Fruit fly (Drosophila melanogaster) whole organism, embryonic: Measurements from ENCODE around the gene CG31875.

Source experiments
- Atf6 ChIP-seq: fragments of 200-800 bp; sonication (Bioruptor generic); IDR thresholded peaks from 2 replicates; pipeline ENCODE4 v1.3.6; 2022; ENCODE audit warnings: missing biosample characterization, missing genetic modification characterization
- BEAF-32 ChIP-seq: fragments of 200-800 bp; sonication (Bioruptor generic); optimal IDR thresholded peaks from 3 replicates; lab custom pipeline; 2017; ENCODE audit warnings: missing biosample characterization, missing genetic modification characterization, mild to moderate bottlenecking, moderate library complexity, missing genetic modification reagents
- BtbVII ChIP-seq: fragments of 200-800 bp; sonication (Bioruptor generic); optimal IDR thresholded peaks from 3 replicates; lab custom pipeline; 2017; ENCODE audit warnings: missing biosample characterization, mild to moderate bottlenecking, missing genetic modification characterization
- CG10462 ChIP-seq: fragments of 200-800 bp; sonication (Bioruptor generic); optimal IDR thresholded peaks from 2 replicates; lab custom pipeline; 2016; ENCODE audit warnings: missing biosample characterization, missing genetic modification characterization
- CG11695 ChIP-seq: fragments of 200-800 bp; sonication (Bioruptor generic); IDR thresholded peaks from 3 replicates; pipeline ENCODE4 v1.3.6; 2022; ENCODE audit warnings: missing biosample characterization, missing genetic modification characterization
- CG14014 ChIP-seq: fragments of 200-800 bp; sonication (Bioruptor generic); IDR thresholded peaks from 2 replicates; pipeline ENCODE4 v1.3.6; 2022; ENCODE audit warnings: missing biosample characterization, missing genetic modification characterization
- CG14050 ChIP-seq: fragments of 200-800 bp; sonication (Bioruptor generic); IDR thresholded peaks from 3 replicates; pipeline ENCODE4 v1.3.6; 2022; ENCODE audit warnings: missing biosample characterization, missing genetic modification characterization
- CG1529 ChIP-seq: fragments of 200-800 bp; sonication (Bioruptor generic); optimal IDR thresholded peaks from 3 replicates; lab custom pipeline; 2018; ENCODE audit warnings: missing biosample characterization, missing genetic modification characterization
- CG1603 ChIP-seq: fragments of 200-800 bp; sonication (Bioruptor generic); optimal IDR thresholded peaks from 2 replicates; lab custom pipeline; 2019; ENCODE audit warnings: missing biosample characterization, mild to moderate bottlenecking, missing genetic modification characterization, moderate library complexity
- CG1647 ChIP-seq: fragments of 200-800 bp; sonication (Bioruptor generic); optimal IDR thresholded peaks from 3 replicates; lab custom pipeline; 2016; ENCODE audit warnings: missing biosample characterization, missing genetic modification characterization
- CG17186 ChIP-seq: fragments of 200-800 bp; sonication (Bioruptor generic); optimal IDR thresholded peaks from 3 replicates; lab custom pipeline; 2017; ENCODE audit warnings: missing biosample characterization, missing genetic modification reagents, missing genetic modification characterization
- CG17359 ChIP-seq: fragments of 200-800 bp; sonication (Bioruptor generic); optimal IDR thresholded peaks from 3 replicates; lab custom pipeline; 2018; ENCODE audit warnings: missing biosample characterization, mild to moderate bottlenecking, missing genetic modification characterization, moderate library complexity
- CG17612 ChIP-seq: fragments of 200-800 bp; sonication (Bioruptor generic); IDR thresholded peaks from 2 replicates; pipeline ENCODE4 v1.3.6; 2022; ENCODE audit warnings: missing biosample characterization, missing genetic modification characterization
- CG1832 ChIP-seq: fragments of 200-800 bp; sonication (Bioruptor generic); optimal IDR thresholded peaks from 2 replicates; lab custom pipeline; 2017; ENCODE audit warnings: missing biosample characterization, mild to moderate bottlenecking, missing genetic modification characterization, inconsistent platforms
- CG2129 ChIP-seq: fragments of 200-800 bp; sonication (Bioruptor generic); IDR thresholded peaks from 2 replicates; pipeline ENCODE4 v1.3.6; 2022; ENCODE audit warnings: missing biosample characterization, missing genetic modification characterization; ENCODE audit not compliant: partially characterized antibody
- CG2202 ChIP-seq: fragments of 200-800 bp; sonication (Bioruptor generic); optimal IDR thresholded peaks from 2 replicates; lab custom pipeline; 2018; ENCODE audit warnings: missing biosample characterization, mild to moderate bottlenecking, missing genetic modification characterization
- CG4617 ChIP-seq: fragments of 200-800 bp; sonication (Bioruptor generic); optimal IDR thresholded peaks from 3 replicates; lab custom pipeline; 2016; ENCODE audit warnings: missing biosample characterization, missing genetic modification characterization, borderline replicate concordance
- CG5953 ChIP-seq: fragments of 200-800 bp; sonication (Bioruptor generic); IDR thresholded peaks from 2 replicates; pipeline ENCODE4 v1.3.6; 2022; ENCODE audit warnings: missing biosample characterization, missing genetic modification characterization
- CG6689 ChIP-seq: fragments of 200-800 bp; sonication (Bioruptor generic); IDR thresholded peaks from 2 replicates; pipeline ENCODE4 v1.3.6; 2022; ENCODE audit warnings: missing biosample characterization, missing genetic modification characterization
- CG6854 ChIP-seq: fragments of 200-800 bp; sonication (Bioruptor generic); optimal IDR thresholded peaks from 3 replicates; lab custom pipeline; 2017; ENCODE audit warnings: missing biosample characterization, mild to moderate bottlenecking, missing genetic modification characterization
- CG9609 ChIP-seq: fragments of 200-800 bp; sonication (Bioruptor generic); optimal IDR thresholded peaks from 3 replicates; lab custom pipeline; 2016; ENCODE audit warnings: missing biosample characterization, missing genetic modification characterization
- CG9876 ChIP-seq: fragments of 200-800 bp; sonication (Bioruptor generic); optimal IDR thresholded peaks from 2 replicates; lab custom pipeline; 2016; ENCODE audit warnings: missing biosample characterization, missing genetic modification characterization
- CoRest ChIP-seq: fragments of 200-800 bp; sonication (Bioruptor generic); optimal IDR thresholded peaks from 3 replicates; lab custom pipeline; 2018; ENCODE audit warnings: missing biosample characterization, mild to moderate bottlenecking, missing genetic modification characterization, moderate library complexity
- Dfd ChIP-seq, 2 experiments: fragments of >200 bp; optimal IDR thresholded peaks; 2 replicates each; lab custom pipeline; 2017; ENCODE audit warnings: missing biosample characterization in 2 of 2, missing genetic modification characterization in 2 of 2
- E2f2 ChIP-seq: fragments of 200-800 bp; sonication (Bioruptor generic); IDR thresholded peaks from 2 replicates; pipeline ENCODE4 v1.3.6; 2022; ENCODE audit warnings: missing biosample characterization, missing genetic modification characterization
- Fer1 ChIP-seq: fragments of 200-800 bp; sonication (Bioruptor generic); optimal IDR thresholded peaks from 2 replicates; lab custom pipeline; 2017; ENCODE audit warnings: missing biosample characterization, mild to moderate bottlenecking, missing genetic modification characterization
- Fer3 ChIP-seq: fragments of 200-800 bp; sonication (Bioruptor generic); optimal IDR thresholded peaks from 2 replicates; lab custom pipeline; 2018; ENCODE audit warnings: missing biosample characterization, mild to moderate bottlenecking, missing genetic modification characterization, moderate library complexity
- GATAe ChIP-seq: fragments of 200-800 bp; sonication (Bioruptor generic); conservative IDR thresholded peaks from 2 replicates; pipeline ENCODE4 v1.3.6; 2022; ENCODE audit warnings: missing biosample characterization, missing genetic modification characterization
- Hmr ChIP-seq: fragments of 200-800 bp; sonication (Bioruptor generic); optimal IDR thresholded peaks from 3 replicates; lab custom pipeline; 2017; ENCODE audit warnings: mild to moderate bottlenecking, missing biosample characterization, missing genetic modification reagents, missing genetic modification characterization
- Lim3 ChIP-seq: fragments of 200-800 bp; sonication (Bioruptor generic); IDR thresholded peaks from 2 replicates; pipeline ENCODE4 v1.3.6; 2022; ENCODE audit warnings: missing biosample characterization, missing genetic modification characterization
- Mes4 ChIP-seq: fragments of 200-800 bp; sonication (Bioruptor generic); optimal IDR thresholded peaks from 2 replicates; lab custom pipeline; 2016; ENCODE audit warnings: missing biosample characterization, missing genetic modification characterization
- NC2β ChIP-seq: fragments of 200-800 bp; sonication (Bioruptor generic); optimal IDR thresholded peaks from 2 replicates; lab custom pipeline; 2016; ENCODE audit warnings: missing biosample characterization, missing genetic modification characterization
- NK7.1 ChIP-seq: fragments of 200-800 bp; sonication (Bioruptor generic); optimal IDR thresholded peaks from 3 replicates; lab custom pipeline; 2016; ENCODE audit warnings: missing biosample characterization, missing genetic modification characterization
- PHDP ChIP-seq: fragments of 200-800 bp; sonication (Bioruptor generic); optimal IDR thresholded peaks from 3 replicates; lab custom pipeline; 2018; ENCODE audit warnings: missing biosample characterization, mild to moderate bottlenecking, missing genetic modification characterization, moderate library complexity
- Rx ChIP-seq: fragments of 200-800 bp; sonication (Bioruptor generic); IDR thresholded peaks from 2 replicates; pipeline ENCODE4 v1.3.6; 2022; ENCODE audit warnings: missing biosample characterization, missing genetic modification characterization
- Sox102F ChIP-seq: fragments of 200-800 bp; sonication (Bioruptor generic); optimal IDR thresholded peaks from 2 replicates; lab custom pipeline; 2018; ENCODE audit warnings: missing biosample characterization, mild to moderate bottlenecking, missing genetic modification characterization, moderate library complexity
- ato ChIP-seq: fragments of 200-800 bp; sonication (Bioruptor generic); IDR thresholded peaks from 2 replicates; pipeline ENCODE4 v1.3.6; 2022; ENCODE audit warnings: missing biosample characterization, missing genetic modification characterization; ENCODE audit not compliant: partially characterized antibody
- cas ChIP-seq: fragments of 200-800 bp; sonication (Bioruptor generic); IDR thresholded peaks from 2 replicates; pipeline ENCODE4 v1.3.6; 2022; ENCODE audit warnings: missing biosample characterization, missing genetic modification characterization
- chm ChIP-seq: fragments of 200-800 bp; sonication (Bioruptor generic); IDR thresholded peaks from 2 replicates; pipeline ENCODE4 v1.3.6; 2022; ENCODE audit warnings: missing biosample characterization, missing genetic modification characterization
- danr ChIP-seq: fragments of 200-800 bp; sonication (Bioruptor generic); IDR thresholded peaks from 2 replicates; pipeline ENCODE4 v1.3.6; 2022; ENCODE audit warnings: missing biosample characterization, missing genetic modification characterization
- fd64A ChIP-seq: fragments of 200-800 bp; sonication (Bioruptor generic); optimal IDR thresholded peaks from 3 replicates; lab custom pipeline; 2018; ENCODE audit warnings: missing biosample characterization, mild to moderate bottlenecking, missing genetic modification characterization
- gt ChIP-seq: fragments of 200-800 bp; sonication (Bioruptor generic); IDR thresholded peaks from 2 replicates; pipeline ENCODE4 v1.3.6; 2022; ENCODE audit warnings: missing biosample characterization, missing genetic modification characterization
- her ChIP-seq: fragments of 200-800 bp; sonication (Bioruptor generic); optimal IDR thresholded peaks from 2 replicates; lab custom pipeline; 2016; ENCODE audit warnings: missing biosample characterization, missing genetic modification characterization
- jing ChIP-seq: fragments of 200-800 bp; sonication (Bioruptor generic); optimal IDR thresholded peaks from 2 replicates; lab custom pipeline; 2018; ENCODE audit warnings: missing biosample characterization, mild to moderate bottlenecking, missing genetic modification characterization
- lmd ChIP-seq: fragments of 200-800 bp; sonication (Bioruptor generic); IDR thresholded peaks from 2 replicates; pipeline ENCODE4 v1.3.6; 2022; ENCODE audit warnings: missing biosample characterization, missing genetic modification characterization
- mld ChIP-seq: fragments of 200-800 bp; sonication (Bioruptor generic); IDR thresholded peaks from 3 replicates; pipeline ENCODE4 v1.3.6; 2022; ENCODE audit warnings: missing biosample characterization, missing genetic modification characterization; ENCODE audit not compliant: partially characterized antibody
- odd ChIP-seq: fragments of 200-800 bp; sonication (Bioruptor generic); optimal IDR thresholded peaks from 2 replicates; lab custom pipeline; 2017; ENCODE audit warnings: missing biosample characterization, mild to moderate bottlenecking, missing genetic modification characterization
- row ChIP-seq: fragments of 200-800 bp; sonication (Bioruptor generic); IDR thresholded peaks from 3 replicates; pipeline ENCODE4 v1.3.6; 2022; ENCODE audit warnings: missing biosample characterization, missing genetic modification characterization
- sens ChIP-seq: fragments of 200-800 bp; sonication (Bioruptor generic); peaks from one replicate; lab custom pipeline; 2016; ENCODE audit warnings: missing biosample characterization, missing genetic modification characterization
- tio ChIP-seq: fragments of 200-800 bp; sonication (Bioruptor generic); optimal IDR thresholded peaks from 2 replicates; lab custom pipeline; 2017; ENCODE audit warnings: missing biosample characterization, missing genetic modification characterization, inconsistent platforms
- zen ChIP-seq: fragments of 200-800 bp; sonication (Bioruptor generic); optimal IDR thresholded peaks from 3 replicates; lab custom pipeline; 2018; ENCODE audit warnings: missing biosample characterization, mild to moderate bottlenecking, missing genetic modification characterization, moderate library complexity

The CG31875 gene

dm6 chr2L:10003593-10003992, 1.1 kb upstream of the CG31875 start, which contains the start of gene Ndf (continued):
- peak; percentile 65 for TF ChIP-seq CG9609 (GFP tag; lab: Kevin White, UChicago)
- TF ChIP-seq NK7.1 (GFP tag; lab: Kevin White, UChicago): no peak
- TF ChIP-seq CG2129 (GFP tag; lab: Robert Waterston, UW): peak; percentile 41
- TF ChIP-seq odd (GFP tag; lab: Kevin White, UChicago): no peak
- no peak for TF ChIP-seq danr (GFP tag; lab: Robert Waterston, UW)
- TF ChIP-seq CG14014 (GFP tag; lab: Robert Waterston, UW): peak; percentile 72
- peak; percentile 89 for TF ChIP-seq sens
- peak; percentile 21 for TF ChIP-seq BtbVII (GFP tag; lab: Kevin White, UChicago)
- TF ChIP-seq PHDP: peak; percentile 59
- no peak for TF ChIP-seq CG1832
- TF ChIP-seq CG14050 (GFP tag; lab: Robert Waterston, UW): peak; percentile 48; the same call in 2 of the 3 replicates
- peak; percentile 34 for TF ChIP-seq Fer3 (tag; lab: Kevin White, UChicago)
- peak; percentile 62 for TF ChIP-seq Fer1 (GFP tag; lab: Kevin White, UChicago)
- no peak for TF ChIP-seq Dfd (GFP tag; optimal IDR thresholded peaks at IDR 0.05; lab: Kevin White, UChicago)
- peak; percentile 63; the same call in 1 of the 3 replicates for TF ChIP-seq mld
- peak; percentile 28; the same call in 1 of the 2 replicates for TF ChIP-seq GATAe (GFP tag; lab: Robert Waterston, UW)
- TF ChIP-seq CG1647 (GFP tag; lab: Kevin White, UChicago): peak; percentile 29
- TF ChIP-seq CG5953: 0 out of 2 replicates have a peak, but pooled peaks have one; percentile 9
- TF ChIP-seq CG17612 (GFP tag; lab: Robert Waterston, UW): 0 out of 2 replicates have a peak, but pooled peaks have one; percentile 59
- TF ChIP-seq CG11695: peak; percentile 38; the same call in 1 of the 3 replicates
- peak; percentile 69 for TF ChIP-seq NC2β (GFP tag; lab: Kevin White, UChicago)
- TF ChIP-seq E2f2 (GFP tag; lab: Robert Waterston, UW): peak; percentile 66
- TF ChIP-seq CoRest (tag; lab: Kevin White, UChicago): peak; percentile 54
- TF ChIP-seq BEAF-32: peak; percentile 82
- TF ChIP-seq CG6854 (GFP tag; lab: Kevin White, UChicago): no peak
- peak; percentile 77 for TF ChIP-seq Hmr (GFP tag; lab: Kevin White, UChicago)
- TF ChIP-seq Lim3 (GFP tag; lab: Robert Waterston, UW): no peak
- no peak for TF ChIP-seq CG1529
- TF ChIP-seq CG1603 (tag; lab: Kevin White, UChicago): peak; percentile 84
- TF ChIP-seq Mes4 (GFP tag; lab: Kevin White, UChicago): peak; percentile 24
- peak; percentile 66 for TF ChIP-seq Atf6 (GFP tag; lab: Robert Waterston, UW)
- peak; percentile 65 for TF ChIP-seq ato (GFP tag; lab: Robert Waterston, UW)
- TF ChIP-seq row (GFP tag; lab: Robert Waterston, UW): peak; percentile 85
- TF ChIP-seq CG2202 (tag; lab: Kevin White, UChicago): no peak
- peak; percentile 59 for TF ChIP-seq lmd (GFP tag; lab: Robert Waterston, UW)
- TF ChIP-seq CG9876 (GFP tag; lab: Kevin White, UChicago): peak; percentile 32
- TF ChIP-seq cas: peak; percentile 61
- TF ChIP-seq tio (GFP tag; lab: Kevin White, UChicago): no peak
- peak; percentile 64 for TF ChIP-seq Rx (GFP tag; lab: Robert Waterston, UW)
- peak; percentile 67 for TF ChIP-seq CG4617 (GFP tag; lab: Kevin White, UChicago)
- peak; percentile 76 for TF ChIP-seq CG17186
- no peak for TF ChIP-seq fd64A (GFP tag; lab: Kevin White, UChicago)
- TF ChIP-seq Sox102F (GFP tag; lab: Kevin White, UChicago): no peak
- TF ChIP-seq CG17359 (tag; lab: Kevin White, UChicago): peak; percentile 63
- TF ChIP-seq chm (GFP tag; lab: Robert Waterston, UW): peak; percentile 87
- peak; percentile 16 for TF ChIP-seq her (GFP tag; lab: Kevin White, UChicago)
- TF ChIP-seq CG6689 (GFP tag; lab: Robert Waterston, UW): peak; percentile 63
- TF ChIP-seq gt (GFP tag; lab: Robert Waterston, UW): no peak
- TF ChIP-seq zen (tag; lab: Kevin White, UChicago): peak; percentile 59
- TF ChIP-seq jing (GFP tag; lab: Kevin White, UChicago): no peak
- no peak for TF ChIP-seq CG10462 (GFP tag; lab: Kevin White, UChicago)
